Worm (Caenorhabditis elegans) whole organism, L4 larva: ENCODE measurements around the gene C13B9.2.

Source experiments
- D1046.2 ChIP-seq: fragments of 200-800 bp; sonication (Bioruptor generic); IDR thresholded peaks from 2 replicates; pipeline ENCODE4 v1.3.6; 2022; ENCODE audit warnings: missing genetic modification characterization, missing compliant biosample characterization
- F37D6.2 ChIP-seq: sonication (generic microtip); optimal IDR thresholded peaks from 2 replicates; lab custom pipeline; 2016; ENCODE audit warnings: mild to moderate bottlenecking, missing genetic modification characterization, missing compliant biosample characterization
- F44E2.7 ChIP-seq: fragments of 200-800 bp; sonication (Bioruptor generic); IDR thresholded peaks from 2 replicates; pipeline ENCODE4 v2.1.2; 2022; ENCODE audit warnings: missing genetic modification characterization, missing compliant biosample characterization
- T26A8.4 ChIP-seq: fragments of 200-800 bp; sonication (Bioruptor generic); IDR thresholded peaks from 2 replicates; pipeline ENCODE4 v1.3.6; 2022; ENCODE audit warnings: missing genetic modification characterization, missing compliant biosample characterization
- Y48G9A.11 ChIP-seq: fragments of 200-800 bp; sonication (Bioruptor generic); IDR thresholded peaks from 2 replicates; pipeline ENCODE4 v1.3.6; 2022; ENCODE audit warnings: missing genetic modification reagents, missing genetic modification characterization, missing compliant biosample characterization
- ZK337.2 ChIP-seq: fragments of 200-800 bp; sonication (Bioruptor generic); IDR thresholded peaks from 2 replicates; pipeline ENCODE4 v1.3.6; 2022; ENCODE audit warnings: missing genetic modification reagents, missing genetic modification characterization, missing compliant biosample characterization
- aha-1 ChIP-seq: fragments of 150-350 bp; peaks from one replicate; lab custom pipeline; 2014; ENCODE audit warnings: missing biosample characterization, missing genetic modification characterization
- arid-1 ChIP-seq: fragments of 200-800 bp; sonication (Bioruptor generic); conservative IDR thresholded peaks from 2 replicates; pipeline ENCODE4 v1.3.6; 2022; ENCODE audit warnings: missing genetic modification reagents, missing genetic modification characterization, missing compliant biosample characterization
- attf-4 ChIP-seq: sonication (generic microtip); optimal IDR thresholded peaks from 3 replicates; lab custom pipeline; 2017; ENCODE audit warnings: missing biosample characterization, missing genetic modification characterization
- ceh-20 ChIP-seq: fragments of 200-800 bp; sonication (Bioruptor generic); IDR thresholded peaks from 2 replicates; pipeline ENCODE4 v1.3.6; 2022; ENCODE audit warnings: missing genetic modification reagents, missing genetic modification characterization, missing compliant biosample characterization
- ceh-32 ChIP-seq: sonication (generic microtip); optimal IDR thresholded peaks from 2 replicates; lab custom pipeline; 2016; ENCODE audit warnings: mild to moderate bottlenecking, missing genetic modification characterization, missing compliant biosample characterization; ENCODE audit not compliant: poor library complexity
- ceh-62 ChIP-seq: sonication (generic microtip); optimal IDR thresholded peaks from 2 replicates; lab custom pipeline; 2017; ENCODE audit warnings: missing biosample characterization, missing genetic modification characterization
- ceh-82 ChIP-seq: sonication (generic microtip); optimal IDR thresholded peaks from 2 replicates; lab custom pipeline; 2017; ENCODE audit warnings: missing biosample characterization, missing genetic modification characterization
- cey-2 ChIP-seq: sonication (generic microtip); optimal IDR thresholded peaks from 3 replicates; lab custom pipeline; 2017; ENCODE audit warnings: missing genetic modification characterization, mild to moderate bottlenecking, missing compliant biosample characterization, antibody characterized with exemption, borderline replicate concordance; ENCODE audit not compliant: insufficient read depth
- ctbp-1 ChIP-seq: fragments of 200-800 bp; sonication (Bioruptor generic); IDR thresholded peaks from 2 replicates; pipeline ENCODE4 v1.3.6; 2022; ENCODE audit warnings: missing genetic modification reagents, missing genetic modification characterization, missing compliant biosample characterization
- daf-19 ChIP-seq: fragments of 200-800 bp; sonication (Bioruptor generic); conservative IDR thresholded peaks from 2 replicates; pipeline ENCODE4 v1.3.6; 2022; ENCODE audit warnings: missing genetic modification characterization, missing compliant biosample characterization
- daf-8 ChIP-seq: fragments of 200-800 bp; sonication (Bioruptor generic); IDR thresholded peaks from 2 replicates; pipeline ENCODE4 v1.3.6; 2022; ENCODE audit warnings: missing genetic modification characterization, missing compliant biosample characterization
- dpl-1 ChIP-seq: fragments of 150-350 bp; optimal IDR thresholded peaks from 2 replicates; lab custom pipeline; 2014; ENCODE audit warnings: missing biosample characterization, missing genetic modification reagents, missing genetic modification characterization
- duxl-1 ChIP-seq: sonication (generic microtip); optimal IDR thresholded peaks from 2 replicates; lab custom pipeline; 2016; ENCODE audit warnings: mild to moderate bottlenecking, missing genetic modification characterization, moderate library complexity, missing compliant biosample characterization; ENCODE audit not compliant: poor library complexity
- egl-27 ChIP-seq: sonication (generic microtip); optimal IDR thresholded peaks from 3 replicates; lab custom pipeline; 2017; ENCODE audit warnings: missing biosample characterization, missing genetic modification reagents, missing genetic modification characterization
- fos-1 ChIP-seq: fragments of 150-350 bp; optimal IDR thresholded peaks from 2 replicates; lab custom pipeline; 2014; ENCODE audit warnings: missing biosample characterization, missing genetic modification characterization
- gei-8 ChIP-seq: fragments of 200-800 bp; sonication (Bioruptor generic); optimal IDR thresholded peaks from 2 replicates; lab custom pipeline; 2018; ENCODE audit warnings: mild to moderate bottlenecking, missing genetic modification characterization, missing compliant biosample characterization
- hif-1 ChIP-seq, 2 experiments: sonication (generic microtip); optimal IDR thresholded peaks; 2 replicates each; lab custom pipeline; 2016 to 2017; ENCODE audit warnings: missing compliant biosample characterization in 2 of 2, missing genetic modification characterization in 2 of 2, missing genetic modification reagents in 2 of 2, missing genotype in 2 of 2, mild to moderate bottlenecking in 1 of 2
- hlh-11 ChIP-seq: fragments of 200-800 bp; sonication (Bioruptor generic); optimal IDR thresholded peaks from 2 replicates; lab custom pipeline; 2018; ENCODE audit warnings: mild to moderate bottlenecking, missing genetic modification characterization, missing compliant biosample characterization
- hlh-30 ChIP-seq: sonication (generic microtip); optimal IDR thresholded peaks from 2 replicates; lab custom pipeline; 2017; ENCODE audit warnings: antibody characterized with exemption, mild to moderate bottlenecking, missing genetic modification characterization, missing compliant biosample characterization; ENCODE audit not compliant: insufficient read depth
- hmg-1.1 ChIP-seq: fragments of 200-800 bp; sonication (Bioruptor generic); IDR thresholded peaks from 2 replicates; pipeline ENCODE4 v1.3.6; 2022; ENCODE audit warnings: missing genetic modification reagents, missing genetic modification characterization, missing compliant biosample characterization
- lin-15B ChIP-seq: fragments of 150-350 bp; sonication (generic microtip); optimal IDR thresholded peaks from 3 replicates; lab custom pipeline; 2014; ENCODE audit warnings: missing biosample characterization, missing genetic modification characterization
- lsy-2 ChIP-seq, 2 experiments: fragments of 150-350 bp in 1 of 2; sonication (generic microtip) in 1 of 2; optimal IDR thresholded peaks; 2 replicates each; lab custom pipeline; 2014 to 2017; ENCODE audit warnings: missing biosample characterization in 2 of 2, missing genetic modification characterization in 2 of 2
- madf-9 ChIP-seq: fragments of 200-800 bp; sonication (Bioruptor generic); conservative IDR thresholded peaks from 2 replicates; pipeline ENCODE4 v1.3.6; 2022; ENCODE audit warnings: missing genetic modification reagents, missing genetic modification characterization, missing compliant biosample characterization
- mdl-1 ChIP-seq, 2 experiments: fragments of 150-350 bp in 1 of 2; sonication (generic microtip) in 1 of 2; optimal IDR thresholded peaks; 2 replicates each; lab custom pipeline; 2014 to 2017; ENCODE audit warnings: missing biosample characterization in 2 of 2, missing genetic modification characterization in 2 of 2
- mes-2 ChIP-seq: sonication (generic microtip); optimal IDR thresholded peaks from 2 replicates; lab custom pipeline; 2016; ENCODE audit warnings: missing genotype, mild to moderate bottlenecking, missing genetic modification characterization, missing compliant biosample characterization; ENCODE audit not compliant: poor library complexity, severe bottlenecking
- nhr-10 ChIP-seq: fragments of 150-350 bp; optimal IDR thresholded peaks from 2 replicates; lab custom pipeline; 2014; ENCODE audit warnings: missing biosample characterization, missing genetic modification characterization
- nhr-111 ChIP-seq: fragments of 200-800 bp; sonication (Bioruptor generic); optimal IDR thresholded peaks from 2 replicates; lab custom pipeline; 2018; ENCODE audit warnings: mild to moderate bottlenecking, missing genetic modification characterization, missing compliant biosample characterization
- nhr-25 ChIP-seq: sonication (generic microtip); optimal IDR thresholded peaks from 2 replicates; lab custom pipeline; 2017; ENCODE audit warnings: missing genetic modification characterization, mild to moderate bottlenecking, missing compliant biosample characterization, antibody characterized with exemption, moderate library complexity, borderline replicate concordance; ENCODE audit not compliant: insufficient read depth
- nhr-41 ChIP-seq: fragments of 200-800 bp; sonication (Bioruptor generic); IDR thresholded peaks from 2 replicates; pipeline ENCODE4 v1.3.6; 2022; ENCODE audit warnings: missing genetic modification reagents, missing genetic modification characterization, missing compliant biosample characterization
- nhr-48 ChIP-seq: sonication (generic microtip); optimal IDR thresholded peaks from 2 replicates; lab custom pipeline; 2016; ENCODE audit warnings: mild to moderate bottlenecking, missing genetic modification characterization, missing compliant biosample characterization
- nhr-76 ChIP-seq: fragments of 150-350 bp; optimal IDR thresholded peaks from 2 replicates; lab custom pipeline; 2014; ENCODE audit warnings: missing biosample characterization, missing genetic modification characterization
- nhr-77 ChIP-seq: fragments of 150-350 bp; optimal IDR thresholded peaks from 2 replicates; lab custom pipeline; 2014; ENCODE audit warnings: missing biosample characterization, missing genetic modification characterization
- saeg-2 ChIP-seq: fragments of 200-800 bp; sonication (Bioruptor generic); IDR thresholded peaks from 2 replicates; pipeline ENCODE4 v1.3.6; 2022; ENCODE audit warnings: missing genetic modification reagents, missing genetic modification characterization, missing compliant biosample characterization
- sdz-12 ChIP-seq: fragments of 200-800 bp; sonication (Bioruptor generic); optimal IDR thresholded peaks from 2 replicates; lab custom pipeline; 2018; ENCODE audit warnings: mild to moderate bottlenecking, missing genetic modification characterization, missing compliant biosample characterization
- spr-3 ChIP-seq: fragments of 200-800 bp; sonication (Bioruptor generic); optimal IDR thresholded peaks from 2 replicates; lab custom pipeline; 2018; ENCODE audit warnings: mild to moderate bottlenecking, missing genetic modification characterization, missing compliant biosample characterization
- tra-1 ChIP-seq: fragments of 200-800 bp; sonication (Bioruptor generic); IDR thresholded peaks from 2 replicates; pipeline ENCODE4 v1.3.6; 2022; ENCODE audit warnings: missing genetic modification reagents, missing genetic modification characterization, missing compliant biosample characterization
- unc-130 ChIP-seq: sonication (generic microtip); optimal IDR thresholded peaks from 2 replicates; lab custom pipeline; 2016; ENCODE audit warnings: missing genetic modification reagents, missing genetic modification characterization, missing compliant biosample characterization
- unc-39 ChIP-seq: sonication (generic microtip); optimal IDR thresholded peaks from 2 replicates; lab custom pipeline; 2017; ENCODE audit warnings: missing biosample characterization, missing genetic modification characterization
- unc-62 ChIP-seq, 3 experiments: fragments of 150-350 bp in 1 of 3; sonication (generic microtip); optimal IDR thresholded peaks in 2 of 3; peaks in 1 of 3; 1 replicate in 1 of 3; 2 replicates in 2 of 3; lab custom pipeline; 2014 to 2017; ENCODE audit warnings: missing biosample characterization in 3 of 3, missing genetic modification characterization in 3 of 3, missing genetic modification reagents in 3 of 3, missing genotype in 1 of 3
- zfp-2 ChIP-seq: sonication (generic microtip); optimal IDR thresholded peaks from 2 replicates; lab custom pipeline; 2016; ENCODE audit warnings: mild to moderate bottlenecking, missing genetic modification characterization, missing compliant biosample characterization
- zfp-3 ChIP-seq: fragments of 200-800 bp; sonication (Bioruptor generic); conservative IDR thresholded peaks from 2 replicates; pipeline ENCODE4 v1.3.6; 2022; ENCODE audit warnings: missing genetic modification reagents, missing genetic modification characterization, missing compliant biosample characterization
- ztf-11 ChIP-seq: fragments of 150-350 bp; optimal IDR thresholded peaks from 2 replicates; lab custom pipeline; 2014; ENCODE audit warnings: missing biosample characterization, missing genetic modification characterization

C13B9.2 gene

ce11 chrIII:6604317-6604716, 15.7 kb upstream of the C13B9.2 start (continued):
- TF ChIP-seq cey-2 (no peak), unc-62 (GFP tag; optimal IDR thresholded peaks at IDR 0.05 in 1 of 2; lab: Kevin White, UChicago) (no peak), unc-62 (tag; optimal IDR thresholded peaks at IDR 0.05; lab: Kevin White, UChicago) (no peak), mes-2 (peak; percentile 58), lin-15B (tag; lab: Kevin White, UChicago) (no peak), saeg-2 (GFP tag; lab: Robert Waterston, UW) (no peak), hlh-11 (peak; percentile 53), egl-27 (tag; lab: Kevin White, UChicago) (no peak), gei-8 (GFP tag; lab: Kevin White, UChicago) (no peak), duxl-1 (no peak), hmg-1.1 (GFP tag; lab: Robert Waterston, UW) (no peak), ceh-62 (no peak), D1046.2 (GFP tag; lab: Robert Waterston, UW) (no peak), aha-1 (tag; lab: Kevin White, UChicago) (no peak), attf-4 (tag; lab: Kevin White, UChicago) (no peak), nhr-10 (tag; lab: Kevin White, UChicago) (no peak), T26A8.4 (GFP tag; lab: Robert Waterston, UW) (no peak), madf-9 (GFP tag; lab: Robert Waterston, UW) (no peak), nhr-111 (GFP tag; lab: Kevin White, UChicago) (no peak), Y48G9A.11 (GFP tag; lab: Robert Waterston, UW) (no peak), ceh-82 (tag; lab: Kevin White, UChicago) (no peak), unc-130 (GFP tag; lab: Kevin White, UChicago) (no peak), F37D6.2 (tag; lab: Kevin White, UChicago) (no peak), hlh-30 (no peak), nhr-48 (tag; lab: Kevin White, UChicago) (no peak), unc-39 (tag; lab: Kevin White, UChicago) (no peak), ztf-11 (tag; lab: Kevin White, UChicago) (no peak), ctbp-1 (GFP tag; lab: Robert Waterston, UW) (no peak), tra-1 (GFP tag; lab: Robert Waterston, UW) (no peak), daf-8 (GFP tag; lab: Robert Waterston, UW) (no peak), zfp-2 (tag; lab: Kevin White, UChicago) (no peak), hif-1 (tag; optimal IDR thresholded peaks at IDR 0.05; lab: Kevin White, UChicago) (peak in 1 of 2 experiments; percentile 2)

DNA sequence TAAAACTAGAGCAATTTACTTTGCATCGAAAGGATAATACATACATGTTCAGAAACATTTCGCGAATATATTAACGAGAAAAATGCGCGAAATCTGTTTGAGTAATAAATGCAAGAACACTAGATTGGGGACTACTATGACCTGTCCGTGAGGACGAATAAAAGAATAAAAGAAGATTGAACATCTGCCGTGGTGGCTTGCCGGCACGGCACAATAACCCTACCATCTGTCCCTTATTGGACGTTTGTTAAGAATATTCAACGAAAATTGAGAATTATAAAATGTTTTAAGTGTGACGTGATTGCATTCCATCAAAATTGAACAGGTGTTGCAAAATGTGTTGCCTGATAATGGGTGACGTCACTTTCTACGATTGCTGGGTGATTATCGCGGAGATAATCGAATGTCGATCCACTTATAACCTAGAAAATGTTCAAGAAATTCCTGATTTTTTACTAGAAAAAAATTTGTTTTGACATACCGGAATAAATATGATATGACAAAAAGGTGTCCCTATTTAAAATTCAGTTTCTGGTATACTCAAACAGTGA, 14.5 kb upstream of the C13B9.2 start:
- TF ChIP-seq ZK337.2 (0 out of 2 replicates have a peak, but pooled peaks have one; percentile 13), F44E2.7 (GFP tag; lab: Robert Waterston, UW) (no peak), fos-1 (tag; lab: Kevin White, UChicago) (no peak), sdz-12 (GFP tag; lab: Kevin White, UChicago) (no peak), arid-1 (GFP tag; lab: Robert Waterston, UW) (no peak)

- TF ChIP-seq lsy-2 (tag; optimal IDR thresholded peaks at IDR 0.05; lab: Kevin White, UChicago) (peak; percentile 62 to 84), ceh-20 (GFP tag; lab: Robert Waterston, UW) (peak; percentile 61), dpl-1 (peak; percentile 62), gei-8 (GFP tag; lab: Kevin White, UChicago) (peak; percentile 30), ceh-32 (tag; lab: Kevin White, UChicago) (no peak), daf-19 (GFP tag; lab: Robert Waterston, UW) (0 out of 2 replicates have a peak, but pooled peaks have one; percentile 66), attf-4 (tag; lab: Kevin White, UChicago) (no peak), nhr-25 (peak; percentile 69), nhr-77 (peak; percentile 44), hlh-30 (peak; percentile 95), nhr-41 (GFP tag; lab: Robert Waterston, UW) (no peak; the same call in 1 of the 2 replicates), spr-3 (GFP tag; lab: Kevin White, UChicago) (peak; percentile 27), hlh-11 (peak; percentile 86), zfp-3 (peak; percentile 82), mdl-1 (tag; optimal IDR thresholded peaks at IDR 0.05; lab: Kevin White, UChicago) (peak; percentile 88 to 94), nhr-76 (no peak)
Observed at ce11 chrIII:6606022-6606467, 14.0 kb upstream of the C13B9.2 start.
